Fruit fly (Drosophila melanogaster) whole organism, embryonic: ENCODE measurements around the gene Stt3B.
A peak's percentile ranks its signal among the peaks of the same experiment; 100 is the strongest.

Experiments used
- Ada2b ChIP-seq: fragments of 200-800 bp; sonication (Bioruptor generic); IDR thresholded peaks from 2 replicates; pipeline ENCODE4 v1.3.6; 2022; ENCODE audit warnings: missing biosample characterization, missing genetic modification characterization
- Antp ChIP-seq: fragments of 200-800 bp; sonication (Bioruptor generic); optimal IDR thresholded peaks from 3 replicates; lab custom pipeline; 2016; ENCODE audit warnings: missing biosample characterization, missing genetic modification characterization
- CG10147 ChIP-seq: fragments of 200-800 bp; sonication (Bioruptor generic); optimal IDR thresholded peaks from 2 replicates; lab custom pipeline; 2019; ENCODE audit warnings: missing biosample characterization, mild to moderate bottlenecking, missing genetic modification characterization, moderate library complexity
- CG1024 ChIP-seq: fragments of 200-800 bp; sonication (Bioruptor generic); IDR thresholded peaks from 2 replicates; pipeline ENCODE4 v1.3.6; 2022; ENCODE audit warnings: missing biosample characterization, missing genetic modification characterization
- CG10959 ChIP-seq: fragments of 200-800 bp; sonication (Bioruptor generic); IDR thresholded peaks from 2 replicates; pipeline ENCODE4 v1.3.6; 2022; ENCODE audit warnings: missing biosample characterization, missing genetic modification characterization
- CG10979 ChIP-seq: fragments of 200-800 bp; sonication (Bioruptor generic); optimal IDR thresholded peaks from 2 replicates; lab custom pipeline; 2018; ENCODE audit warnings: missing biosample characterization, mild to moderate bottlenecking, missing genetic modification characterization, moderate library complexity
- CG11093 ChIP-seq: fragments of 200-800 bp; sonication (Bioruptor generic); IDR thresholded peaks from 3 replicates; pipeline ENCODE4 v1.3.6; 2022; ENCODE audit warnings: missing biosample characterization, missing genetic modification characterization
- CG15073 ChIP-seq: fragments of 200-800 bp; sonication (Bioruptor generic); optimal IDR thresholded peaks from 2 replicates; lab custom pipeline; 2016; ENCODE audit warnings: missing biosample characterization, missing genetic modification characterization
- CG31441 ChIP-seq: fragments of 200-800 bp; sonication (Bioruptor generic); IDR thresholded peaks from 2 replicates; pipeline ENCODE4 v1.3.6; 2022; ENCODE audit warnings: missing biosample characterization, missing genetic modification characterization
- CG32767 ChIP-seq: fragments of 200-800 bp; sonication (Bioruptor generic); IDR thresholded peaks from 2 replicates; pipeline ENCODE4 v1.3.6; 2022; ENCODE audit warnings: missing biosample characterization, missing genetic modification characterization
- CG33213 ChIP-seq: fragments of 200-800 bp; sonication (Bioruptor generic); optimal IDR thresholded peaks from 3 replicates; lab custom pipeline; 2016; ENCODE audit warnings: missing biosample characterization, missing genetic modification characterization
- CG4854 ChIP-seq: fragments of 200-800 bp; sonication (Bioruptor generic); optimal IDR thresholded peaks from 2 replicates; lab custom pipeline; 2016; ENCODE audit warnings: missing biosample characterization, missing genetic modification characterization, inconsistent platforms
- CG5245 ChIP-seq: fragments of 200-800 bp; sonication (Bioruptor generic); optimal IDR thresholded peaks from 3 replicates; lab custom pipeline; 2016; ENCODE audit warnings: missing biosample characterization, missing genetic modification characterization
- CG6272 ChIP-seq: fragments of 200-800 bp; sonication (Bioruptor generic); IDR thresholded peaks from 2 replicates; pipeline ENCODE4 v1.3.6; 2022; ENCODE audit warnings: missing biosample characterization, missing genetic modification characterization
- CG6654 ChIP-seq: fragments of 200-800 bp; sonication (Bioruptor generic); optimal IDR thresholded peaks from 2 replicates; lab custom pipeline; 2017; ENCODE audit warnings: missing biosample characterization, mild to moderate bottlenecking, missing genetic modification characterization
- CG8944 ChIP-seq: fragments of 200-800 bp; sonication (Bioruptor generic); optimal IDR thresholded peaks from 3 replicates; lab custom pipeline; 2016; ENCODE audit warnings: missing biosample characterization, missing genetic modification characterization
- CG9727 ChIP-seq: fragments of 200-800 bp; sonication (Bioruptor generic); optimal IDR thresholded peaks from 3 replicates; lab custom pipeline; 2017; ENCODE audit warnings: missing biosample characterization, mild to moderate bottlenecking, missing genetic modification characterization
- Gug ChIP-seq: fragments of 200-800 bp; sonication (Bioruptor generic); IDR thresholded peaks from 4 replicates; pipeline ENCODE4 v1.3.6; 2022; ENCODE audit warnings: missing biosample characterization, missing genetic modification characterization
- HLH4C ChIP-seq: fragments of 200-800 bp; sonication (Bioruptor generic); IDR thresholded peaks from 3 replicates; pipeline ENCODE4 v1.3.6; 2022; ENCODE audit warnings: missing biosample characterization, missing genetic modification characterization; ENCODE audit not compliant: partially characterized antibody
- HLHmδ ChIP-seq: fragments of 200-800 bp; sonication (Bioruptor generic); optimal IDR thresholded peaks from 2 replicates; lab custom pipeline; 2018; ENCODE audit warnings: missing biosample characterization, mild to moderate bottlenecking, missing genetic modification characterization, moderate library complexity
- Hand ChIP-seq: fragments of 200-800 bp; sonication (Bioruptor generic); optimal IDR thresholded peaks from 2 replicates; lab custom pipeline; 2017; ENCODE audit warnings: mild to moderate bottlenecking, missing biosample characterization, missing genetic modification reagents, missing genetic modification characterization
- MBD-R2 ChIP-seq: fragments of 200-800 bp; sonication (Bioruptor generic); IDR thresholded peaks from 2 replicates; pipeline ENCODE4 v1.3.6; 2022; ENCODE audit warnings: missing biosample characterization, missing genetic modification characterization
- Mad ChIP-seq: fragments of 200-800 bp; sonication (Bioruptor generic); optimal IDR thresholded peaks from 2 replicates; lab custom pipeline; 2016; ENCODE audit warnings: missing biosample characterization, missing genetic modification characterization
- NC2α ChIP-seq: fragments of 200-800 bp; sonication (Bioruptor generic); optimal IDR thresholded peaks from 2 replicates; lab custom pipeline; 2016; ENCODE audit warnings: missing biosample characterization, missing genetic modification characterization
- NK7.1 ChIP-seq: fragments of 200-800 bp; sonication (Bioruptor generic); optimal IDR thresholded peaks from 3 replicates; lab custom pipeline; 2016; ENCODE audit warnings: missing biosample characterization, missing genetic modification characterization
- Pdp1 ChIP-seq, 2 experiments: fragments of 200-800 bp; sonication (Bioruptor generic); optimal IDR thresholded peaks; 3 replicates each; lab custom pipeline; 2016; ENCODE audit warnings: missing biosample characterization in 2 of 2, missing genetic modification characterization in 2 of 2, mild to moderate bottlenecking in 1 of 2, moderate library complexity in 1 of 2
- Sox102F ChIP-seq: fragments of 200-800 bp; sonication (Bioruptor generic); optimal IDR thresholded peaks from 2 replicates; lab custom pipeline; 2018; ENCODE audit warnings: missing biosample characterization, mild to moderate bottlenecking, missing genetic modification characterization, moderate library complexity
- ash1 ChIP-seq: fragments of 200-800 bp; sonication (Bioruptor generic); optimal IDR thresholded peaks from 2 replicates; lab custom pipeline; 2018; ENCODE audit warnings: missing biosample characterization, mild to moderate bottlenecking, missing genetic modification characterization
- bab2 ChIP-seq: fragments of 200-800 bp; sonication (Bioruptor generic); optimal IDR thresholded peaks from 2 replicates; lab custom pipeline; 2016; ENCODE audit warnings: missing biosample characterization, missing genetic modification characterization
- chinmo ChIP-seq: fragments of 200-800 bp; sonication (Bioruptor generic); IDR thresholded peaks from 4 replicates; pipeline ENCODE4 v1.3.6; 2022; ENCODE audit warnings: missing biosample characterization, missing genetic modification characterization; ENCODE audit not compliant: partially characterized antibody
- crc ChIP-seq: fragments of 200-800 bp; sonication (Bioruptor generic); optimal IDR thresholded peaks from 2 replicates; lab custom pipeline; 2016; ENCODE audit warnings: missing biosample characterization, missing genetic modification characterization
- dan ChIP-seq: fragments of 200-800 bp; sonication (Bioruptor generic); IDR thresholded peaks from 2 replicates; pipeline ENCODE4 v1.3.6; 2022; ENCODE audit warnings: missing biosample characterization, missing genetic modification characterization
- dmrt11E ChIP-seq: fragments of 200-800 bp; sonication (Bioruptor generic); optimal IDR thresholded peaks from 3 replicates; lab custom pipeline; 2018; ENCODE audit warnings: missing biosample characterization, mild to moderate bottlenecking, missing genetic modification characterization, moderate library complexity
- dysf ChIP-seq: fragments of 200-800 bp; sonication (Bioruptor generic); IDR thresholded peaks from 3 replicates; pipeline ENCODE4 v1.3.6; 2022; ENCODE audit warnings: missing biosample characterization, missing genetic modification characterization
- emc ChIP-seq: fragments of 200-800 bp; sonication (Bioruptor generic); optimal IDR thresholded peaks from 2 replicates; lab custom pipeline; 2016; ENCODE audit warnings: missing biosample characterization, missing genetic modification characterization
- fu2 ChIP-seq: fragments of 200-800 bp; sonication (Bioruptor generic); optimal IDR thresholded peaks from 2 replicates; lab custom pipeline; 2016; ENCODE audit warnings: missing biosample characterization, missing genetic modification characterization
- gcm2 ChIP-seq: fragments of 200-800 bp; sonication (Bioruptor generic); optimal IDR thresholded peaks from 2 replicates; lab custom pipeline; 2016; ENCODE audit warnings: missing biosample characterization, missing genetic modification characterization
- inv ChIP-seq: fragments of 200-800 bp; sonication (Bioruptor generic); IDR thresholded peaks from 2 replicates; pipeline ENCODE4 v1.3.6; 2022; ENCODE audit warnings: missing biosample characterization, missing genetic modification characterization; ENCODE audit not compliant: partially characterized antibody
- kah ChIP-seq: fragments of 200-800 bp; sonication (Bioruptor generic); optimal IDR thresholded peaks from 2 replicates; lab custom pipeline; 2018; ENCODE audit warnings: missing biosample characterization, mild to moderate bottlenecking, missing genetic modification characterization
- lbe ChIP-seq: fragments of 200-800 bp; sonication (Bioruptor generic); optimal IDR thresholded peaks from 2 replicates; lab custom pipeline; 2016; ENCODE audit warnings: missing biosample characterization, mild to moderate bottlenecking, missing genetic modification characterization
- lola ChIP-seq, 3 experiments: fragments of >200 bp in 2 of 3; fragments of 200-800 bp in 1 of 3; sonication (Bioruptor generic) in 1 of 3; optimal IDR thresholded peaks; 2 replicates each; lab custom pipeline; 2017 to 2019; ENCODE audit warnings: missing biosample characterization in 3 of 3, missing genetic modification characterization in 3 of 3, mild to moderate bottlenecking in 1 of 3, moderate library complexity in 1 of 3
- oc ChIP-seq: fragments of 200-800 bp; sonication (Bioruptor generic); optimal IDR thresholded peaks from 2 replicates; lab custom pipeline; 2018; ENCODE audit warnings: missing biosample characterization, mild to moderate bottlenecking, missing genetic modification characterization, moderate library complexity
- org-1 ChIP-seq: fragments of 200-800 bp; sonication (Bioruptor generic); optimal IDR thresholded peaks from 2 replicates; lab custom pipeline; 2017; ENCODE audit warnings: missing biosample characterization, missing genetic modification characterization
- pros ChIP-seq: fragments of 200-800 bp; sonication (Bioruptor generic); optimal IDR thresholded peaks from 3 replicates; lab custom pipeline; 2019; ENCODE audit warnings: missing biosample characterization, mild to moderate bottlenecking, missing genetic modification characterization, moderate library complexity
- slbo ChIP-seq: fragments of 200-800 bp; sonication (Bioruptor generic); IDR thresholded peaks from 2 replicates; pipeline ENCODE4 v1.3.6; 2022; ENCODE audit warnings: missing biosample characterization, missing genetic modification characterization
- slp2 ChIP-seq: fragments of 200-800 bp; sonication (Bioruptor generic); optimal IDR thresholded peaks from 2 replicates; lab custom pipeline; 2016; ENCODE audit warnings: missing biosample characterization, missing genetic modification characterization
- vvl ChIP-seq: fragments of 200-800 bp; sonication (Bioruptor generic); IDR thresholded peaks from 2 replicates; pipeline ENCODE4 v1.3.6; 2022; ENCODE audit warnings: missing biosample characterization, missing genetic modification characterization
- z ChIP-seq: fragments of 200-800 bp; sonication (Bioruptor generic); IDR thresholded peaks from 3 replicates; pipeline ENCODE4 v1.3.6; 2022; ENCODE audit warnings: missing biosample characterization, missing genetic modification characterization
- zfh1 ChIP-seq: fragments of 200-800 bp; sonication (Bioruptor generic); IDR thresholded peaks from 3 replicates; pipeline ENCODE4 v1.3.6; 2022; ENCODE audit warnings: missing biosample characterization, missing genetic modification characterization

Gene Stt3B

DNA sequence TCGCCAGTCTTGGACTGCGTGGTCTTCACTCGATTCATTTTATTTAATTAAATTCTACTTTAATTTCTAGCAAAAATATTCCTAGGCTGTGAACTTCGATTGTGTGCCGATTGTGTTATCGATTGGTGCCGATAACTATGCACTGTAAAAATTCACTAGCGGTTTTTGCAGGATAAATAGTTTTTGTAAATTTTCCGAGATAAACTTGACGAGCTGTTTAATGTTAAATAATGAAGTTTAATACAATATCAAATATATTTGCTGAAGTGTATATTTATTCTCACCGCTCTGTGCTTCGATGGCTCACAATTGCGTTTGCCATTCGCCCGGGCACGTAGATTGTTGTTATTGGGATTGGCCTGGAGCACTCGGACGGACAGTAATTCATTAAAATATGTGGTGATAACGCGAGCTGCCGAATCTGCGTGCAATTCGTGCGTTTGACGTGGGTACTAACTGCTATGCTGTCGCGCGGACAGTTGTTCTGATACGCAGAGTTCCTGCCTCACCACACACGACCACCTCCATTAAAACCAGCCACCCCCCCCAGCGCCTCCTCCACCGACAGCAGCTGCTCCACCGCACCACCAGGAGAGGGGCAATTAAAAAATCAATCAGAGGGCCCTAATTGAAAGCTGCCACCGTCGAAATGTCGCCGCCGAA is 44.4 kb downstream of the Stt3B start, which contains the start of the genes EMC6 and Hr96 (continued):
- TF ChIP-seq gcm2 = peak; percentile 82
- TF ChIP-seq CG4854 (GFP tag; lab: Kevin White, UChicago) = no peak
- peak; percentile 93 to 94 for TF ChIP-seq Pdp1 (GFP tag; optimal IDR thresholded peaks at IDR 0.05; lab: Kevin White, UChicago)
- TF ChIP-seq NK7.1 (GFP tag; lab: Kevin White, UChicago) = peak; percentile 84
- peak in 1 of 3 experiments; percentile 90 for TF ChIP-seq lola (GFP tag; optimal IDR thresholded peaks at IDR 0.05; lab: Kevin White, UChicago)
- TF ChIP-seq CG9727 (GFP tag; lab: Kevin White, UChicago) = peak; percentile 93
- TF ChIP-seq slp2 (GFP tag; lab: Kevin White, UChicago) = peak; percentile 91
- peak; percentile 40 for TF ChIP-seq inv (GFP tag; lab: Robert Waterston, UW)
- peak; percentile 93 for TF ChIP-seq Sox102F (GFP tag; lab: Kevin White, UChicago)
- peak; percentile 90 for TF ChIP-seq CG33213 (GFP tag; lab: Kevin White, UChicago)
- peak; percentile 65 for TF ChIP-seq dan
- peak; percentile 71 for TF ChIP-seq kah
- TF ChIP-seq CG31441 (GFP tag; lab: Robert Waterston, UW) = peak; percentile 94
- TF ChIP-seq fu2 (GFP tag; lab: Kevin White, UChicago) = peak; percentile 83
- peak; percentile 75; the same call in 2 of the 3 replicates for TF ChIP-seq CG11093 (GFP tag; lab: Robert Waterston, UW)
- TF ChIP-seq lbe (GFP tag; lab: Kevin White, UChicago) = peak; percentile 92
- peak; percentile 90 for TF ChIP-seq CG10979 (tag; lab: Kevin White, UChicago)
- peak; percentile 7; the same call in 1 of the 3 replicates for TF ChIP-seq z (GFP tag; lab: Robert Waterston, UW)
- TF ChIP-seq CG6272 (GFP tag; lab: Robert Waterston, UW) = peak; percentile 91
- TF ChIP-seq zfh1 (GFP tag; lab: Robert Waterston, UW) = peak; percentile 96
- TF ChIP-seq crc = peak; percentile 77
- peak; percentile 78 for TF ChIP-seq org-1 (GFP tag; lab: Kevin White, UChicago)
- peak; percentile 87 for TF ChIP-seq CG32767
- TF ChIP-seq Mad (GFP tag; lab: Kevin White, UChicago) = peak; percentile 95
- no peak for TF ChIP-seq HLHmδ
- peak; percentile 56; the same call in 1 of the 4 replicates for TF ChIP-seq chinmo (GFP tag; lab: Robert Waterston, UW)
- peak; percentile 90 for TF ChIP-seq Antp (GFP tag; lab: Kevin White, UChicago)
- TF ChIP-seq bab2 (GFP tag; lab: Kevin White, UChicago) = peak; percentile 94
- TF ChIP-seq CG8944 (GFP tag; lab: Kevin White, UChicago) = peak; percentile 91
- peak; percentile 54 for TF ChIP-seq CG15073 (GFP tag; lab: Kevin White, UChicago)
- peak; percentile 80 for TF ChIP-seq NC2α (GFP tag; lab: Kevin White, UChicago)
- peak; percentile 90 for TF ChIP-seq dmrt11E (tag; lab: Kevin White, UChicago)
- TF ChIP-seq pros = no peak
- TF ChIP-seq CG10959 = peak; percentile 87
- peak; percentile 81 for TF ChIP-seq CG1024 (GFP tag; lab: Robert Waterston, UW)
- TF ChIP-seq HLH4C = peak; percentile 84
- TF ChIP-seq oc (tag; lab: Kevin White, UChicago) = no peak
- peak; percentile 83 for TF ChIP-seq ash1 (GFP tag; lab: Kevin White, UChicago)
- peak; percentile 93 for TF ChIP-seq Gug (GFP tag; lab: Robert Waterston, UW)
- peak; percentile 96 for TF ChIP-seq vvl
- peak; percentile 90 for TF ChIP-seq Ada2b (GFP tag; lab: Robert Waterston, UW)
- peak; percentile 72 for TF ChIP-seq CG6654 (GFP tag; lab: Kevin White, UChicago)
- TF ChIP-seq MBD-R2 (GFP tag; lab: Robert Waterston, UW) = peak; percentile 97
- TF ChIP-seq dysf = peak; percentile 93
- TF ChIP-seq slbo (GFP tag; lab: Robert Waterston, UW) = peak; percentile 97
- TF ChIP-seq Hand (GFP tag; lab: Kevin White, UChicago) = peak; percentile 73
- peak; percentile 89 for TF ChIP-seq CG5245
- peak; percentile 90 for TF ChIP-seq CG10147 (GFP tag; lab: Kevin White, UChicago)
- peak; percentile 82 for TF ChIP-seq emc (GFP tag; lab: Kevin White, UChicago)
